Worm (Caenorhabditis elegans): ENCODE measurements around the gene dyf-4.
"Not testable (repeated sequence)": the region's sequence is repeated elsewhere in the genome, so short reads cannot be mapped to it uniquely, and the experiment has no call there.

DNA sequence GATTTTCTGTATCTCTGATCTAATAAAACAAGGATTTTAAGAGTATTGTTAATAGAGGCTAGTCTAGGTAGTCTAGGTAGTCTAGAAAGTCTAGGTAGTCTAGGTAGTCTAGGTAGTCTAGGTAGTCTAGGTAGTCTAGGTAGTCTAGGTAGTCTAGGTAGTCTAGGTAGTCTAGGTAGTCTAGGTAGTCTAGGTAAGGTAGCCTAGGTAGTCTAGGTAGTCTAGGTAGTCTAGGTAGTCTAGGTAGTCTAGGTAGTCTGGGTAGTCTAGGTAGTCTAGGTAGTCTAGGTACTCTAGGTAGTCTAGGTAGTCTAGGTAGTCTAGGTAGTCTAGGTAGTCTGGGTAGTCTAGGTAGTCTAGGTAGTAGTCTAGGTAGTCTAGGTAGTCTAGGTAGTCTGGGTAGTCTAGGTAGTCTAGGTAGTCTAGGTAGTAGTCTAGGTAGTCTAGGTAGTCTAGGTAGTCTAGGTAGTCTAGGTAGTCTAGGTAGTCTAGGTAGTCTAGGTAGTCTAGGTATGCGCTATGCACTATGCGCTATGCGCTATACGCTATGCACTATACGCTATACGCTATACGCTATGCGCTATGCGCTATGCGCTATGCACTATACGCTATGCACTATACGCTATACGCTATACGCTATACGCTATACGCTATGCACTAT, 15.5 kb downstream of the dyf-4 start:
- TF ChIP-seq unc-62 (GFP tag; optimal IDR thresholded peaks at IDR 0.05); mab-5 (tag; optimal IDR thresholded peaks at IDR 0.05); nhr-11 (tag; optimal IDR thresholded peaks at IDR 0.05); ceh-16 (tag; optimal IDR thresholded peaks at IDR 0.05); blmp-1 (tag; optimal IDR thresholded peaks at IDR 0.05; ENCODE audit: insufficient read depth); nhr-12 (tag; optimal IDR thresholded peaks at IDR 0.05); alr-1 (tag; optimal IDR thresholded peaks at IDR 0.05); lin-11 (tag; optimal IDR thresholded peaks at IDR 0.05); R02D3.7 (tag; optimal IDR thresholded peaks at IDR 0.05); lin-13 (GFP tag; optimal IDR thresholded peaks at IDR 0.05); ztf-11 (tag; optimal IDR thresholded peaks at IDR 0.05); skn-1 (tag; optimal IDR thresholded peaks at IDR 0.05); fos-1 (tag; optimal IDR thresholded peaks at IDR 0.05): not testable (repeated sequence)

Measured in whole organism, L2 larva.